Fruit fly (Drosophila melanogaster): Measurements from ENCODE around the gene CG13841.

The CG13841 gene

DNA sequence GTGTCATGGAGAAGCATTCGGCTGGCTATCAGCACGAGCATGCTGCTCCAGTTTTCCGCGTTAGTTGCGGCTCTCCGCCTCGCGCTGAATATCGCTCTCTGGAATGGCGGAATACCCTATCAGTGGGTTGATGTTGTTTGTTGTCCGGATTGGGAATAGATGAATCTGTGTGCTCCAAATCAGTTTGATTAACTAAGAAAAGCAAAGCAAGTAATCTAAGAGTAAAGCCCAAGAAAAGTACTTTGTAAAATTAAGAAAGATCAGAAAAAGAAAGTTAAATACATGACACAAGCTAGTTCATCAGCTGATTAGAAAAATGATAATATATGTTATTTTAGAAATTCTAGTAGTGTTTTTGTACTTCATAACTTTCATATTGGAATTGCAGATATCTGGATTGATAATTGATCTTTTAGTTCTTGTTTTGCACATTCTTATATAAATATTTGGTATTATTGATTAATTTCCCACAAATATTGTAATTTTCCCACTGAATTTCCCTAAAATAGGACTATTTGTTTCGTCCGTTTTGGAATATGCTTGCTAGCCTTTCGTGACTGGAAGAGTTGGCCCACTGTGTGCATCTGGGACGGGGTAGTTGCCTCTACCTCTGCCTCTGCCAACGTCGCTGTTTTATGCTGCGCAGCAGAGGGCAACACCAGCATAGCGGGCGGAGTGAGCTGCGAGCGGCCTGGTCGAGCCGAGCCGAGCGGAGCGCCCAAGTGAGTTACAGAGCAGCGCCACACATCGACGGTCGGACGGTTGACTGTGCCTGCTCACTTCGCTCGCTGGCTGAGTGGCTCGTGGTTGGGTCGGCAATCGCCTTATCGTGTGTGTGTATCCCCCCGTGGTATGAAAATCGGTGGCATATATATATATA is 13.4 kb downstream of the CG13841 start:
- TF ChIP-seq Clk (GFP tag; optimal IDR thresholded peaks at IDR 0.05) (no peak), cic (GFP tag; optimal IDR thresholded peaks at IDR 0.05) (no peak), Crg-1 (GFP tag; optimal IDR thresholded peaks at IDR 0.05) (no peak), CG1620 (GFP tag; optimal IDR thresholded peaks at IDR 0.05) (no peak), CG7101 (tag; optimal IDR thresholded peaks at IDR 0.05) (peak; percentile 1), toe (GFP tag; optimal IDR thresholded peaks at IDR 0.05) (no peak), Hr96 (GFP tag; optimal IDR thresholded peaks at IDR 0.05) (peak; percentile 24), cnc (optimal IDR thresholded peaks at IDR 0.05) (no peak), tj (GFP tag; optimal IDR thresholded peaks at IDR 0.05) (no peak), ovo (GFP tag; optimal IDR thresholded peaks at IDR 0.05) (no peak), bab1 (GFP tag; optimal IDR thresholded peaks at IDR 0.05) (no peak), CG7045 (GFP tag; optimal IDR thresholded peaks at IDR 0.05) (no peak), CG5204 (GFP tag; optimal IDR thresholded peaks at IDR 0.05) (peak; percentile 37), CG11617 (GFP tag; optimal IDR thresholded peaks at IDR 0.05) (peak; percentile 42), CG12768 (GFP tag; optimal IDR thresholded peaks at IDR 0.05) (no peak), CG33017 (tag; optimal IDR thresholded peaks at IDR 0.05) (peak; percentile 38), Mnt (GFP tag; optimal IDR thresholded peaks at IDR 0.05) (peak; percentile 37), CG14711 (tag; optimal IDR thresholded peaks at IDR 0.05) (no peak), pad (GFP tag; optimal IDR thresholded peaks at IDR 0.05) (no peak), kay (GFP tag; ENCODE audit: borderline replicate concordance) (peak; percentile 74)

DNA sequence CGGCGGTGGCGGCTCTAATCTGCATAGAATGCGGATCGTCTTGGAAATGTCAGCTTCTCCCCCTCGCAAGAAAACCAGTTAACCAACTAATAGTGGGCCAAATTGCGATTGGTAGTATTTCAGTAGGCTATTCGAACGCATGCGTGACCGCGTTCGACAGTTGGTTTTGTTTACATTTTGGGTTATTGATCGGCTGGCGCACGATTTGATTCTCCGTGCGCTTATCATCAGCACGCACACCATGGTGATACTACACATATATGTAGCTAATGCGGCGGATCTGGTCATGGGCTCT is 14.0 kb downstream of the CG13841 start:
- TF ChIP-seq cic (GFP tag; optimal IDR thresholded peaks at IDR 0.05): peak; percentile 67
- TF ChIP-seq CG7101 (tag; optimal IDR thresholded peaks at IDR 0.05): no peak

DNA sequence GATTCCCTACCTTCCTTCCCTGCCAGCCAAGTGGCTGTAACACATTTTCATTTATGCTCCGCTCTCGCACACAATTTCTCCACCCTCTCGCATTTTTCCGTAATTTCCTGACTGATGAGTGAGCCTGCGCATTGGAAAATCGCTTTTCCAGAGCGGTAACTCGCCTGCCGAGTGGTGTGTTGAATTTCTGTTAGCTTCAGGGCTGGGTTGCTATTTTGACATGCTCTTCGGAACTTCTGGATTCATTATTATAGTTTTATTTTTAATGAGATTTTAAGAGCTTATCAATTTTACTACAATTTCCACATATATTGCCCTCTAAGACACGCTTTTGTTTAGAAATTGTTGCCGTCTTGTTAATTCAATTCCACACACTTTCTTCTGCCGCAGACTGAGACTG is 14.6 kb downstream of the CG13841 start:
- no peak for TF ChIP-seq CG7045 (GFP tag; optimal IDR thresholded peaks at IDR 0.05)
- no peak for TF ChIP-seq Mnt (GFP tag; optimal IDR thresholded peaks at IDR 0.05)
- TF ChIP-seq CG7101 (tag; optimal IDR thresholded peaks at IDR 0.05): no peak
- TF ChIP-seq cic (GFP tag; optimal IDR thresholded peaks at IDR 0.05): no peak
- TF ChIP-seq pad (GFP tag; optimal IDR thresholded peaks at IDR 0.05): no peak
- TF ChIP-seq kay (GFP tag; ENCODE audit: borderline replicate concordance): no peak

DNA sequence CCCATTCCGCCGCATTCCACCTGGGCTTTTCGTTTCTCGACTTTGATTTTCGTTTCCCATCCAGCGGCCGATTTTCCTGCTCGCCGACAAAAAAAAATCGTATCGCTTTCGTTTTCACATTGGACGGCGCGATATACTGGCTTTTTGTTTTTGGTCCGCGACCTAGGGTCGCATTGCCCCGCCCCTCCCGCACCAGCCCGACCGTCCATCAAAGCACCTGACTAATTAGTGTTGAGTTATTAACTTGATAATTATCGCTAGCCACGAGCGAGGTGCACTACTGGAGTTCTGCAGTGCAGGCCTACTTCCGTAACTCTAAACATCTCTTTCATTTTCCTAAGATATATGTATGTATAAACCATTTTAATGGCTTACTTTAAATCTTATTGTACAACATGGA is 15.8 kb downstream of the CG13841 start:
- TF ChIP-seq CG7101 (tag; optimal IDR thresholded peaks at IDR 0.05): no peak

DNA sequence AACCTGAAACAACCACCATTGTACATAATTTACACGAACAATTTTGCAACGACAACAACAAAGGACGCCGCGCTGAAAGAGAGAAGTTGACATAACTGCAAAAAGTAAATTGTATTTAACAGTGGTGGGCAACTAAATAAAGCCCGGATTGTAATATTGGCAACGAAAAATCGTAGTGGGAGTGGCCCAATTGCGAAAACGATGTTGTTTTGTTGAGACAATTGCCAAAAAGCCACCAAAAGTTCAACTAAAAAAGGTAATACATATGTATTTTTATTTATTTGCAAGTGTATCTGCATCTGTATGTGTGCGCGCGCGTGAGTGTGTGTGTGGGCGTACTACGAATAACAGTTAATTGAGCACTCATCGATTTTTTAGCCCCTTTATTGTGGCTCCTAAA is 16.4 kb downstream of the CG13841 start:
- no peak for TF ChIP-seq cnc (optimal IDR thresholded peaks at IDR 0.05)
- no peak for TF ChIP-seq CG12768 (GFP tag; optimal IDR thresholded peaks at IDR 0.05)
- no peak for TF ChIP-seq CG5204 (GFP tag; optimal IDR thresholded peaks at IDR 0.05)
- TF ChIP-seq pad (GFP tag; optimal IDR thresholded peaks at IDR 0.05): no peak
- no peak for TF ChIP-seq CG11617 (GFP tag; optimal IDR thresholded peaks at IDR 0.05)
- no peak for TF ChIP-seq CG7045 (GFP tag; optimal IDR thresholded peaks at IDR 0.05)
- TF ChIP-seq CG1620 (GFP tag; optimal IDR thresholded peaks at IDR 0.05): no peak
- no peak for TF ChIP-seq kay (GFP tag; ENCODE audit: borderline replicate concordance)
- TF ChIP-seq CG33017 (tag; optimal IDR thresholded peaks at IDR 0.05): no peak
- no peak for TF ChIP-seq Mnt (GFP tag; optimal IDR thresholded peaks at IDR 0.05)

DNA sequence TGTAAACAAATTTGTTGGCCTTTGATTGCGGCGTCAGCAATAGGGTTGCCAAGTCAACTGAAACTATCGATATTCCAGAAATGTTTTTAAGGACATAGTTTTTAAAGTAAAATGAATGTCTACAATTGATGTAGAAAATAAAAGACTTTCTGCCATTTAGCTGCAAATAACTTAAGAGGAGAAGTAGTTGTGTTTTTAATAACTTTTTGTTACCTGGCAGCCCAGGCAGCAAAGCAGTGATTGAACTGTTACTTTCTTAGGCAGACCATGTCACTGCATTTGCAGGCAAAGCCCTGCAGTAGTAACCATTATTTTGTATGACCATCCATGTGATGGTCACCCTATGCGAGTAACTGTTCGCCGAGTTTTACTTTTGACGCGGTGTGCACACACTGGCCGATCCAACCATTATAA is 17.0 kb downstream of the CG13841 start, which contains the start of the genes rumi, CG7029 and Usp12-46:
rumi (minus strand) TSS at position 64 of the 414 bp plus-strand sequence.
CG7029 (plus strand) TSS at position 368 of the 414 bp plus-strand sequence.
Usp12-46 (plus strand) TSS at position 368 of the 414 bp plus-strand sequence.
- TF ChIP-seq CG5204 (GFP tag; optimal IDR thresholded peaks at IDR 0.05): no peak
- TF ChIP-seq CG7101 (tag; optimal IDR thresholded peaks at IDR 0.05): peak; percentile 85
- TF ChIP-seq CG11617 (GFP tag; optimal IDR thresholded peaks at IDR 0.05): peak; percentile 83
- peak; percentile 89 for TF ChIP-seq tj (GFP tag; optimal IDR thresholded peaks at IDR 0.05)
- peak; percentile 59 for TF ChIP-seq pad (GFP tag; optimal IDR thresholded peaks at IDR 0.05)
- TF ChIP-seq cnc (optimal IDR thresholded peaks at IDR 0.05): no peak
- peak; percentile 79 for TF ChIP-seq ovo (GFP tag; optimal IDR thresholded peaks at IDR 0.05)
- peak; percentile 76 for TF ChIP-seq Mnt (GFP tag; optimal IDR thresholded peaks at IDR 0.05)
- peak; percentile 90 for TF ChIP-seq bab1 (GFP tag; optimal IDR thresholded peaks at IDR 0.05)
- TF ChIP-seq cic (GFP tag; optimal IDR thresholded peaks at IDR 0.05): peak; percentile 44
- peak; percentile 80 for TF ChIP-seq CG7045 (GFP tag; optimal IDR thresholded peaks at IDR 0.05)
- peak; percentile 83 for TF ChIP-seq CG33017 (tag; optimal IDR thresholded peaks at IDR 0.05)
- TF ChIP-seq CG14711 (tag; optimal IDR thresholded peaks at IDR 0.05): peak; percentile 98
- no peak for TF ChIP-seq toe (GFP tag; optimal IDR thresholded peaks at IDR 0.05)
- TF ChIP-seq kay (GFP tag; ENCODE audit: borderline replicate concordance): no peak
- peak; percentile 92 for TF ChIP-seq Hr96 (GFP tag; optimal IDR thresholded peaks at IDR 0.05)
- TF ChIP-seq Clk (GFP tag; optimal IDR thresholded peaks at IDR 0.05): peak; percentile 78
- peak; percentile 89 for TF ChIP-seq CG1620 (GFP tag; optimal IDR thresholded peaks at IDR 0.05)
- TF ChIP-seq Crg-1 (GFP tag; optimal IDR thresholded peaks at IDR 0.05): peak; percentile 69
- TF ChIP-seq CG12768 (GFP tag; optimal IDR thresholded peaks at IDR 0.05): peak; percentile 82

DNA sequence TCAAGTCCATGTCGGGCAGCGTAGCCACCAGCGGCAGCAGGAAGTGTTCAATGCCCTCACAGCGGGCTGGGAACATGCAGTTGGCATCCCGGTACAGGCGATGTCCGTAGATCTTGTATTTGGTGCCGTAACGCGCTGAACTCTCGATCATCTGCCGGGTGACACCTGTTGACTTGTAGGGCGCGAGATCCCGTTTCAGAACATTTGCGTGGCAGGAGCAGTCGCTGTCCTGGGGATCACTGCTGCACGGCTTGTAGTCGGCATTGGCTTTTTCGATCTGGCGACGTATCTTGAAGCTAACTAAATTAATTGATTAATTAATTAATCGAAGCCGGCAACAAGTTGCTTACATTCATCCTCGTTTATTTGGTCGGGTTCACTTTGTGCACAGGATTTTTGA is 17.5 kb downstream of the CG13841 start:
- TF ChIP-seq CG1620 (GFP tag; optimal IDR thresholded peaks at IDR 0.05): no peak
- TF ChIP-seq pad (GFP tag; optimal IDR thresholded peaks at IDR 0.05): no peak
- no peak for TF ChIP-seq cic (GFP tag; optimal IDR thresholded peaks at IDR 0.05)
- TF ChIP-seq Hr96 (GFP tag; optimal IDR thresholded peaks at IDR 0.05): no peak
- no peak for TF ChIP-seq Clk (GFP tag; optimal IDR thresholded peaks at IDR 0.05)
- TF ChIP-seq tj (GFP tag; optimal IDR thresholded peaks at IDR 0.05): no peak
- no peak for TF ChIP-seq CG14711 (tag; optimal IDR thresholded peaks at IDR 0.05)
- TF ChIP-seq toe (GFP tag; optimal IDR thresholded peaks at IDR 0.05): no peak
- TF ChIP-seq kay (GFP tag; ENCODE audit: borderline replicate concordance): no peak
- TF ChIP-seq bab1 (GFP tag; optimal IDR thresholded peaks at IDR 0.05): no peak
- TF ChIP-seq CG5204 (GFP tag; optimal IDR thresholded peaks at IDR 0.05): no peak
